Fruit fly (Drosophila melanogaster) whole organism, embryonic: ENCODE measurements around the gene Spps.

Experiments
- Aef1 ChIP-seq: fragments of 200-800 bp; sonication (Bioruptor generic); IDR thresholded peaks from 3 replicates; pipeline ENCODE4 v1.3.6; 2022; ENCODE audit warnings: missing biosample characterization, missing genetic modification characterization
- BEAF-32 ChIP-seq: fragments of 200-800 bp; sonication (Bioruptor generic); optimal IDR thresholded peaks from 3 replicates; lab custom pipeline; 2017; ENCODE audit warnings: missing biosample characterization, missing genetic modification characterization, mild to moderate bottlenecking, moderate library complexity, missing genetic modification reagents
- CG11093 ChIP-seq: fragments of 200-800 bp; sonication (Bioruptor generic); IDR thresholded peaks from 3 replicates; pipeline ENCODE4 v1.3.6; 2022; ENCODE audit warnings: missing biosample characterization, missing genetic modification characterization
- CG11695 ChIP-seq: fragments of 200-800 bp; sonication (Bioruptor generic); IDR thresholded peaks from 3 replicates; pipeline ENCODE4 v1.3.6; 2022; ENCODE audit warnings: missing biosample characterization, missing genetic modification characterization
- CG12219 ChIP-seq: fragments of 200-800 bp; sonication (Bioruptor generic); optimal IDR thresholded peaks from 3 replicates; lab custom pipeline; 2018; ENCODE audit warnings: missing biosample characterization, mild to moderate bottlenecking, missing genetic modification characterization
- CG1602 ChIP-seq: fragments of 200-800 bp; sonication (Bioruptor generic); optimal IDR thresholded peaks from 3 replicates; lab custom pipeline; 2016; ENCODE audit warnings: missing biosample characterization, missing genetic modification characterization
- CG17385 ChIP-seq: fragments of 200-800 bp; sonication (Bioruptor generic); optimal IDR thresholded peaks from 3 replicates; lab custom pipeline; 2018; ENCODE audit warnings: missing biosample characterization, mild to moderate bottlenecking, missing genetic modification characterization
- CG17802 ChIP-seq: fragments of 200-800 bp; sonication (Bioruptor generic); optimal IDR thresholded peaks from 2 replicates; lab custom pipeline; 2018; ENCODE audit warnings: missing biosample characterization, mild to moderate bottlenecking, missing genetic modification characterization, moderate library complexity
- CG1832 ChIP-seq: fragments of 200-800 bp; sonication (Bioruptor generic); optimal IDR thresholded peaks from 2 replicates; lab custom pipeline; 2017; ENCODE audit warnings: missing biosample characterization, mild to moderate bottlenecking, missing genetic modification characterization, inconsistent platforms
- CG2202 ChIP-seq: fragments of 200-800 bp; sonication (Bioruptor generic); optimal IDR thresholded peaks from 2 replicates; lab custom pipeline; 2018; ENCODE audit warnings: missing biosample characterization, mild to moderate bottlenecking, missing genetic modification characterization
- CG3163 ChIP-seq: fragments of 200-800 bp; sonication (Bioruptor generic); optimal IDR thresholded peaks from 3 replicates; lab custom pipeline; 2016; ENCODE audit warnings: missing biosample characterization, missing genetic modification characterization
- CG34224 ChIP-seq: fragments of 200-800 bp; sonication (Bioruptor generic); IDR thresholded peaks from 3 replicates; pipeline ENCODE4 v1.3.6; 2022; ENCODE audit warnings: missing biosample characterization, missing genetic modification characterization; ENCODE audit not compliant: partially characterized antibody
- CG4282 ChIP-seq: fragments of 200-800 bp; sonication (Bioruptor generic); optimal IDR thresholded peaks from 2 replicates; lab custom pipeline; 2016; ENCODE audit warnings: missing biosample characterization, missing genetic modification characterization
- CG4404 ChIP-seq: fragments of 200-800 bp; sonication (Bioruptor generic); IDR thresholded peaks from 2 replicates; pipeline ENCODE4 v1.3.6; 2022; ENCODE audit warnings: missing biosample characterization, missing genetic modification characterization
- CG4730 ChIP-seq: fragments of 200-800 bp; sonication (Bioruptor generic); IDR thresholded peaks from 2 replicates; pipeline ENCODE4 v1.3.6; 2022; ENCODE audit warnings: missing biosample characterization, missing genetic modification characterization
- CG4854 ChIP-seq: fragments of 200-800 bp; sonication (Bioruptor generic); optimal IDR thresholded peaks from 2 replicates; lab custom pipeline; 2016; ENCODE audit warnings: missing biosample characterization, missing genetic modification characterization, inconsistent platforms
- CG5245 ChIP-seq: fragments of 200-800 bp; sonication (Bioruptor generic); optimal IDR thresholded peaks from 3 replicates; lab custom pipeline; 2016; ENCODE audit warnings: missing biosample characterization, missing genetic modification characterization
- CG7271 ChIP-seq: fragments of 200-800 bp; sonication (Bioruptor generic); optimal IDR thresholded peaks from 2 replicates; lab custom pipeline; 2018; ENCODE audit warnings: missing biosample characterization, mild to moderate bottlenecking, missing genetic modification characterization, moderate library complexity
- CG7556 ChIP-seq: fragments of 200-800 bp; sonication (Bioruptor generic); optimal IDR thresholded peaks from 2 replicates; lab custom pipeline; 2017; ENCODE audit warnings: missing biosample characterization, mild to moderate bottlenecking, missing genetic modification characterization
- CrebB ChIP-seq: fragments of 200-800 bp; sonication (Bioruptor generic); optimal IDR thresholded peaks from 3 replicates; lab custom pipeline; 2018; ENCODE audit warnings: missing biosample characterization, mild to moderate bottlenecking, missing genetic modification characterization
- D19A ChIP-seq: fragments of 200-800 bp; optimal IDR thresholded peaks from 3 replicates; lab custom pipeline; 2019; ENCODE audit warnings: missing biosample characterization, mild to moderate bottlenecking, missing genetic modification characterization, moderate library complexity
- Dbx ChIP-seq: fragments of 200-800 bp; sonication (Bioruptor generic); IDR thresholded peaks from 3 replicates; pipeline ENCODE4 v1.3.6; 2022; ENCODE audit warnings: missing biosample characterization, missing genetic modification characterization
- Ets97D ChIP-seq: fragments of 200-800 bp; sonication (Bioruptor generic); optimal IDR thresholded peaks from 3 replicates; lab custom pipeline; 2016; ENCODE audit warnings: missing biosample characterization, missing genetic modification characterization
- Fer1 ChIP-seq: fragments of 200-800 bp; sonication (Bioruptor generic); optimal IDR thresholded peaks from 2 replicates; lab custom pipeline; 2017; ENCODE audit warnings: missing biosample characterization, mild to moderate bottlenecking, missing genetic modification characterization
- Fer3 ChIP-seq: fragments of 200-800 bp; sonication (Bioruptor generic); optimal IDR thresholded peaks from 2 replicates; lab custom pipeline; 2018; ENCODE audit warnings: missing biosample characterization, mild to moderate bottlenecking, missing genetic modification characterization, moderate library complexity
- H2.0 ChIP-seq: fragments of 200-800 bp; sonication (Bioruptor generic); IDR thresholded peaks from 2 replicates; pipeline ENCODE4 v1.3.6; 2022; ENCODE audit warnings: missing biosample characterization, missing genetic modification characterization
- HmgZ ChIP-seq: fragments of 200-800 bp; sonication (Bioruptor generic); optimal IDR thresholded peaks from 2 replicates; lab custom pipeline; 2018; ENCODE audit warnings: missing biosample characterization, mild to moderate bottlenecking, missing genetic modification characterization
- Hr78 ChIP-seq, 2 experiments: fragments of 200-800 bp in 1 of 2; fragments of >200 bp in 1 of 2; sonication (Bioruptor generic) in 1 of 2; optimal IDR thresholded peaks; 2 replicates each; lab custom pipeline; 2017 to 2019; ENCODE audit warnings: missing biosample characterization in 2 of 2, missing genetic modification characterization in 2 of 2, mild to moderate bottlenecking in 1 of 2, moderate library complexity in 1 of 2
- Mes4 ChIP-seq: fragments of 200-800 bp; sonication (Bioruptor generic); optimal IDR thresholded peaks from 2 replicates; lab custom pipeline; 2016; ENCODE audit warnings: missing biosample characterization, missing genetic modification characterization
- Taf1 ChIP-seq: fragments of 200-800 bp; sonication (Bioruptor generic); IDR thresholded peaks from 2 replicates; pipeline ENCODE4 v1.3.6; 2022; ENCODE audit warnings: missing biosample characterization, missing genetic modification characterization
- YL-1 ChIP-seq: fragments of 200-800 bp; sonication (Bioruptor generic); optimal IDR thresholded peaks from 3 replicates; lab custom pipeline; 2017; ENCODE audit warnings: missing biosample characterization, mild to moderate bottlenecking, missing genetic modification characterization
- ase ChIP-seq: fragments of 200-800 bp; sonication (Bioruptor generic); IDR thresholded peaks from 3 replicates; pipeline ENCODE4 v1.3.6; 2022; ENCODE audit warnings: missing biosample characterization, missing genetic modification characterization
- ash1 ChIP-seq: fragments of 200-800 bp; sonication (Bioruptor generic); optimal IDR thresholded peaks from 2 replicates; lab custom pipeline; 2018; ENCODE audit warnings: missing biosample characterization, mild to moderate bottlenecking, missing genetic modification characterization
- br ChIP-seq: fragments of >200 bp; optimal IDR thresholded peaks from 2 replicates; lab custom pipeline; 2017
- croc ChIP-seq: fragments of 200-800 bp; sonication (Bioruptor generic); conservative IDR thresholded peaks from 3 replicates; pipeline ENCODE4 v1.3.6; 2022; ENCODE audit warnings: missing biosample characterization, missing genetic modification characterization
- dmrt99B ChIP-seq: fragments of 200-800 bp; sonication (Bioruptor generic); optimal IDR thresholded peaks from 2 replicates; lab custom pipeline; 2018; ENCODE audit warnings: missing biosample characterization, mild to moderate bottlenecking, missing genetic modification characterization, moderate library complexity
- esg ChIP-seq: fragments of 200-800 bp; sonication (Bioruptor generic); conservative IDR thresholded peaks from 2 replicates; pipeline ENCODE4 v1.3.6; 2022; ENCODE audit warnings: missing biosample characterization, missing genetic modification characterization
- fd64A ChIP-seq: fragments of 200-800 bp; sonication (Bioruptor generic); optimal IDR thresholded peaks from 3 replicates; lab custom pipeline; 2018; ENCODE audit warnings: missing biosample characterization, mild to moderate bottlenecking, missing genetic modification characterization
- gcm ChIP-seq: fragments of 200-800 bp; sonication (Bioruptor generic); optimal IDR thresholded peaks from 2 replicates; lab custom pipeline; 2019; ENCODE audit warnings: missing biosample characterization, mild to moderate bottlenecking, missing genetic modification characterization, moderate library complexity
- gro ChIP-seq: fragments of 200-800 bp; sonication (Bioruptor generic); optimal IDR thresholded peaks from 2 replicates; lab custom pipeline; 2016; ENCODE audit warnings: missing biosample characterization, missing genetic modification characterization
- inv ChIP-seq: fragments of 200-800 bp; sonication (Bioruptor generic); IDR thresholded peaks from 2 replicates; pipeline ENCODE4 v1.3.6; 2022; ENCODE audit warnings: missing biosample characterization, missing genetic modification characterization; ENCODE audit not compliant: partially characterized antibody
- ken ChIP-seq: fragments of 200-800 bp; sonication (Bioruptor generic); IDR thresholded peaks from 3 replicates; pipeline ENCODE4 v1.3.6; 2022; ENCODE audit warnings: missing biosample characterization, missing genetic modification characterization
- pnt ChIP-seq: fragments of 200-800 bp; sonication (Bioruptor generic); optimal IDR thresholded peaks from 3 replicates; lab custom pipeline; 2016; ENCODE audit warnings: missing biosample characterization, missing genetic modification characterization
- repo ChIP-seq: fragments of 200-800 bp; sonication (Bioruptor generic); optimal IDR thresholded peaks from 2 replicates; lab custom pipeline; 2016; ENCODE audit warnings: missing biosample characterization, missing genetic modification characterization
- seq ChIP-seq: fragments of 200-800 bp; sonication (Bioruptor generic); IDR thresholded peaks from 2 replicates; pipeline ENCODE4 v1.3.6; 2022; ENCODE audit warnings: missing biosample characterization, missing genetic modification characterization
- slou ChIP-seq: fragments of 200-800 bp; sonication (Bioruptor generic); optimal IDR thresholded peaks from 3 replicates; lab custom pipeline; 2016; ENCODE audit warnings: missing biosample characterization, missing genetic modification characterization
- ssp ChIP-seq: fragments of 200-800 bp; sonication (Bioruptor generic); IDR thresholded peaks from 2 replicates; pipeline ENCODE4 v1.3.6; 2022; ENCODE audit warnings: missing biosample characterization, missing genetic modification characterization
- tio ChIP-seq: fragments of 200-800 bp; sonication (Bioruptor generic); optimal IDR thresholded peaks from 2 replicates; lab custom pipeline; 2017; ENCODE audit warnings: missing biosample characterization, missing genetic modification characterization, inconsistent platforms
- tx ChIP-seq: fragments of 200-800 bp; sonication (Bioruptor generic); optimal IDR thresholded peaks from 2 replicates; lab custom pipeline; 2016; ENCODE audit warnings: missing biosample characterization, missing genetic modification characterization

The Spps gene

dm6 chr3R:24221334-24222302 is 5.1 kb downstream of the Spps start, which contains the start of gene twin (continued):
- TF ChIP-seq CG11093, result no peak
- peak; percentile 28 for TF ChIP-seq CG5245
- TF ChIP-seq Mes4, result no peak
- TF ChIP-seq BEAF-32 (GFP tag; lab: Kevin White, UChicago), result peak; percentile 85
- peak; percentile 72 for TF ChIP-seq tx
- TF ChIP-seq CG7556 (GFP tag; lab: Kevin White, UChicago), result peak; percentile 18
- no peak for TF ChIP-seq CG4730 (GFP tag; lab: Robert Waterston, UW)
- TF ChIP-seq gcm (GFP tag; lab: Kevin White, UChicago), result no peak
- peak; percentile 23 for TF ChIP-seq pnt (GFP tag; lab: Kevin White, UChicago)
- no peak for TF ChIP-seq CrebB (tag; lab: Kevin White, UChicago)
- TF ChIP-seq slou (GFP tag; lab: Kevin White, UChicago), result peak; percentile 19
- TF ChIP-seq H2.0 (GFP tag; lab: Robert Waterston, UW), result peak; percentile 17; the same call in 1 of the 2 replicates
- TF ChIP-seq YL-1 (GFP tag; lab: Kevin White, UChicago), result peak; percentile 69
- peak; percentile 62 for TF ChIP-seq inv (GFP tag; lab: Robert Waterston, UW)
- TF ChIP-seq croc (GFP tag; lab: Robert Waterston, UW), result no peak
- peak; percentile 79 for TF ChIP-seq Ets97D (GFP tag; lab: Kevin White, UChicago)
- 0 out of 3 replicates have a peak, but pooled peaks have one; percentile 23 for TF ChIP-seq Aef1 (GFP tag; lab: Robert Waterston, UW)
- no peak for TF ChIP-seq tio
- no peak for TF ChIP-seq dmrt99B
- peak; percentile 18 for TF ChIP-seq CG17385 (GFP tag; lab: Kevin White, UChicago)
- 0 out of 3 replicates have a peak, but pooled peaks have one; percentile 31 for TF ChIP-seq CG11695 (GFP tag; lab: Robert Waterston, UW)
- no peak for TF ChIP-seq seq (GFP tag; lab: Robert Waterston, UW)
- peak; percentile 42; the same call in 1 of the 3 replicates for TF ChIP-seq Dbx (GFP tag; lab: Robert Waterston, UW)
- peak; percentile 57 for TF ChIP-seq CG1602 (GFP tag; lab: Kevin White, UChicago)
- TF ChIP-seq HmgZ (tag; lab: Kevin White, UChicago), result peak; percentile 47
- peak; percentile 35; the same call in 1 of the 2 replicates for TF ChIP-seq ssp (GFP tag; lab: Robert Waterston, UW)
- TF ChIP-seq ase (GFP tag; lab: Robert Waterston, UW), result no peak
- TF ChIP-seq ash1 (GFP tag; lab: Kevin White, UChicago), result no peak
- peak; percentile 68 for TF ChIP-seq CG4282 (GFP tag; lab: Kevin White, UChicago)
- no peak for TF ChIP-seq CG7271 (tag; lab: Kevin White, UChicago)
- no peak for TF ChIP-seq Hr78 (GFP tag; optimal IDR thresholded peaks at IDR 0.05; lab: Kevin White, UChicago)
- peak; percentile 3 for TF ChIP-seq CG3163 (GFP tag; lab: Kevin White, UChicago)
- TF ChIP-seq CG2202 (tag; lab: Kevin White, UChicago), result no peak
- peak; percentile 39 for TF ChIP-seq gro (GFP tag; lab: Kevin White, UChicago)
- peak; percentile 39 for TF ChIP-seq D19A
- peak; percentile 70 for TF ChIP-seq CG34224 (GFP tag; lab: Robert Waterston, UW)
- no peak for TF ChIP-seq CG12219
- TF ChIP-seq repo (GFP tag; lab: Kevin White, UChicago), result no peak
- peak; percentile 21 for TF ChIP-seq CG4854 (GFP tag; lab: Kevin White, UChicago)
- TF ChIP-seq fd64A (GFP tag; lab: Kevin White, UChicago), result no peak
- TF ChIP-seq CG1832, result no peak
- TF ChIP-seq Fer1 (GFP tag; lab: Kevin White, UChicago), result peak; percentile 16
- TF ChIP-seq esg (GFP tag; lab: Robert Waterston, UW), result peak; percentile 61
- no peak for TF ChIP-seq CG4404 (GFP tag; lab: Robert Waterston, UW)
- no peak for TF ChIP-seq Taf1 (GFP tag; lab: Robert Waterston, UW)
- peak; percentile 64; the same call in 1 of the 3 replicates for TF ChIP-seq ken (GFP tag; lab: Robert Waterston, UW)
- peak; percentile 52 for TF ChIP-seq Fer3
- peak; percentile 14 for TF ChIP-seq CG17802 (tag; lab: Kevin White, UChicago)
- no peak for TF ChIP-seq br
